Fruit fly (Drosophila melanogaster) whole organism, embryonic: ENCODE measurements around the gene CG5644.
A peak's percentile ranks its signal among the peaks of the same experiment; 100 is the strongest.

Experiments used
- B-H1 ChIP-seq: fragments of 200-800 bp; sonication (Bioruptor generic); IDR thresholded peaks from 3 replicates; pipeline ENCODE4 v1.3.6; 2022; ENCODE audit warnings: missing biosample characterization, missing genetic modification characterization
- BtbVII ChIP-seq: fragments of 200-800 bp; sonication (Bioruptor generic); optimal IDR thresholded peaks from 3 replicates; lab custom pipeline; 2017; ENCODE audit warnings: missing biosample characterization, mild to moderate bottlenecking, missing genetic modification characterization
- CG10543 ChIP-seq: fragments of 200-800 bp; sonication (Bioruptor generic); optimal IDR thresholded peaks from 3 replicates; lab custom pipeline; 2017; ENCODE audit warnings: missing biosample characterization, mild to moderate bottlenecking, missing genetic modification characterization, moderate library complexity
- CG12155 ChIP-seq: fragments of 200-800 bp; sonication (Bioruptor generic); optimal IDR thresholded peaks from 3 replicates; lab custom pipeline; 2016; ENCODE audit warnings: missing biosample characterization, missing genetic modification characterization
- CG12236 ChIP-seq: fragments of 200-800 bp; sonication (Bioruptor generic); optimal IDR thresholded peaks from 2 replicates; lab custom pipeline; 2016; ENCODE audit warnings: missing biosample characterization, missing genetic modification characterization
- CG12391 ChIP-seq: fragments of 200-800 bp; sonication (Bioruptor generic); optimal IDR thresholded peaks from 3 replicates; lab custom pipeline; 2018; ENCODE audit warnings: missing biosample characterization, mild to moderate bottlenecking, missing genetic modification characterization, moderate library complexity
- CG14667 ChIP-seq: fragments of 200-800 bp; sonication (Bioruptor generic); IDR thresholded peaks from 2 replicates; pipeline ENCODE4 v1.3.6; 2022; ENCODE audit warnings: missing biosample characterization, missing genetic modification characterization
- CG15073 ChIP-seq: fragments of 200-800 bp; sonication (Bioruptor generic); optimal IDR thresholded peaks from 2 replicates; lab custom pipeline; 2016; ENCODE audit warnings: missing biosample characterization, missing genetic modification characterization
- CG15696 ChIP-seq: fragments of 200-800 bp; sonication (Bioruptor generic); optimal IDR thresholded peaks from 2 replicates; lab custom pipeline; 2019; ENCODE audit warnings: missing biosample characterization, mild to moderate bottlenecking, missing genetic modification characterization, moderate library complexity
- CG17385 ChIP-seq: fragments of 200-800 bp; sonication (Bioruptor generic); optimal IDR thresholded peaks from 3 replicates; lab custom pipeline; 2018; ENCODE audit warnings: missing biosample characterization, mild to moderate bottlenecking, missing genetic modification characterization
- CG17829 ChIP-seq: fragments of 200-800 bp; optimal IDR thresholded peaks from 2 replicates; lab custom pipeline; 2019; ENCODE audit warnings: missing biosample characterization, mild to moderate bottlenecking, missing genetic modification characterization, moderate library complexity
- CG2120 ChIP-seq: fragments of 200-800 bp; sonication (Bioruptor generic); optimal IDR thresholded peaks from 3 replicates; lab custom pipeline; 2016; ENCODE audit warnings: missing biosample characterization, missing genetic modification characterization
- CG32767 ChIP-seq: fragments of 200-800 bp; sonication (Bioruptor generic); IDR thresholded peaks from 2 replicates; pipeline ENCODE4 v1.3.6; 2022; ENCODE audit warnings: missing biosample characterization, missing genetic modification characterization
- CG32772 ChIP-seq: fragments of 200-800 bp; sonication (Bioruptor generic); IDR thresholded peaks from 2 replicates; pipeline ENCODE4 v1.3.6; 2022; ENCODE audit warnings: missing biosample characterization, missing genetic modification characterization
- CG33557 ChIP-seq: fragments of 200-800 bp; sonication (Bioruptor generic); optimal IDR thresholded peaks from 2 replicates; lab custom pipeline; 2019; ENCODE audit warnings: missing biosample characterization, mild to moderate bottlenecking, missing genetic modification characterization, moderate library complexity
- CG3726 ChIP-seq: fragments of 200-800 bp; sonication (Bioruptor generic); IDR thresholded peaks from 3 replicates; pipeline ENCODE4, ENCODE4 v1.3.6; 2022; ENCODE audit warnings: missing biosample characterization, missing genetic modification characterization
- CG4424 ChIP-seq: fragments of 200-800 bp; sonication (Bioruptor generic); optimal IDR thresholded peaks from 3 replicates; lab custom pipeline; 2016; ENCODE audit warnings: missing biosample characterization, missing genetic modification characterization
- CG6272 ChIP-seq: fragments of 200-800 bp; sonication (Bioruptor generic); IDR thresholded peaks from 2 replicates; pipeline ENCODE4 v1.3.6; 2022; ENCODE audit warnings: missing biosample characterization, missing genetic modification characterization
- CG7839 ChIP-seq: fragments of 200-800 bp; sonication (Bioruptor generic); optimal IDR thresholded peaks from 3 replicates; lab custom pipeline; 2018; ENCODE audit warnings: missing biosample characterization, mild to moderate bottlenecking, missing genetic modification characterization, moderate library complexity
- CG7963 ChIP-seq: fragments of 200-800 bp; sonication (Bioruptor generic); IDR thresholded peaks from 3 replicates; pipeline ENCODE4 v1.3.6; 2022; ENCODE audit warnings: missing biosample characterization, missing genetic modification characterization; ENCODE audit not compliant: partially characterized antibody
- CG9932 ChIP-seq: fragments of 200-800 bp; sonication (Bioruptor generic); IDR thresholded peaks from 2 replicates; pipeline ENCODE4 v1.3.6; 2022; ENCODE audit warnings: missing biosample characterization, missing genetic modification characterization
- CkIIα-i1 ChIP-seq: fragments of 200-800 bp; sonication (Bioruptor generic); IDR thresholded peaks from 2 replicates; pipeline ENCODE4 v1.3.6; 2022; ENCODE audit warnings: missing biosample characterization, missing genetic modification characterization
- D19B ChIP-seq: fragments of 200-800 bp; sonication (Bioruptor generic); optimal IDR thresholded peaks from 2 replicates; lab custom pipeline; 2017; ENCODE audit warnings: missing biosample characterization, mild to moderate bottlenecking, missing genetic modification characterization
- Dek ChIP-seq: fragments of 200-800 bp; sonication (Bioruptor generic); optimal IDR thresholded peaks from 3 replicates; lab custom pipeline; 2019; ENCODE audit warnings: missing biosample characterization, mild to moderate bottlenecking, missing genetic modification characterization, moderate library complexity
- Dip2 ChIP-seq: fragments of 200-800 bp; sonication (Bioruptor generic); IDR thresholded peaks from 2 replicates; pipeline ENCODE4 v1.3.6; 2022; ENCODE audit warnings: missing biosample characterization, missing genetic modification characterization
- Dp ChIP-seq: fragments of 200-800 bp; sonication (Bioruptor generic); optimal IDR thresholded peaks from 2 replicates; lab custom pipeline; 2018; ENCODE audit warnings: missing biosample characterization, mild to moderate bottlenecking, missing genetic modification characterization, moderate library complexity
- HLH54F ChIP-seq: fragments of 200-800 bp; sonication (Bioruptor generic); optimal IDR thresholded peaks from 3 replicates; lab custom pipeline; 2016; ENCODE audit warnings: missing biosample characterization, missing genetic modification characterization
- Hey ChIP-seq: fragments of 200-800 bp; sonication (Bioruptor generic); optimal IDR thresholded peaks from 3 replicates; lab custom pipeline; 2018; ENCODE audit warnings: missing biosample characterization, mild to moderate bottlenecking, missing genetic modification characterization
- NC2α ChIP-seq: fragments of 200-800 bp; sonication (Bioruptor generic); optimal IDR thresholded peaks from 2 replicates; lab custom pipeline; 2016; ENCODE audit warnings: missing biosample characterization, missing genetic modification characterization
- Sox100B ChIP-seq: fragments of 200-800 bp; sonication (Bioruptor generic); optimal IDR thresholded peaks from 3 replicates; lab custom pipeline; 2018; ENCODE audit warnings: missing biosample characterization, mild to moderate bottlenecking, missing genetic modification characterization
- Sox102F ChIP-seq: fragments of 200-800 bp; sonication (Bioruptor generic); optimal IDR thresholded peaks from 2 replicates; lab custom pipeline; 2018; ENCODE audit warnings: missing biosample characterization, mild to moderate bottlenecking, missing genetic modification characterization, moderate library complexity
- Sry-δ ChIP-seq: fragments of 200-800 bp; sonication (Bioruptor generic); optimal IDR thresholded peaks from 2 replicates; lab custom pipeline; 2016; ENCODE audit warnings: missing biosample characterization, missing genetic modification characterization
- Vsx1 ChIP-seq: fragments of 200-800 bp; sonication (Bioruptor generic); optimal IDR thresholded peaks from 2 replicates; lab custom pipeline; 2017; ENCODE audit warnings: missing biosample characterization, mild to moderate bottlenecking, missing genetic modification characterization, missing genetic modification reagents
- ato ChIP-seq: fragments of 200-800 bp; sonication (Bioruptor generic); IDR thresholded peaks from 2 replicates; pipeline ENCODE4 v1.3.6; 2022; ENCODE audit warnings: missing biosample characterization, missing genetic modification characterization; ENCODE audit not compliant: partially characterized antibody
- chif ChIP-seq, 2 experiments: fragments of 200-800 bp; sonication (Bioruptor generic); optimal IDR thresholded peaks; 3 replicates each; lab custom pipeline; 2016; ENCODE audit warnings: missing biosample characterization in 2 of 2, missing genetic modification characterization in 2 of 2
- crol ChIP-seq: fragments of 200-800 bp; sonication (Bioruptor generic); IDR thresholded peaks from 2 replicates; pipeline ENCODE4 v1.3.6; 2022; ENCODE audit warnings: missing biosample characterization, missing genetic modification characterization
- dimm ChIP-seq: fragments of 200-800 bp; sonication (Bioruptor generic); IDR thresholded peaks from 2 replicates; pipeline ENCODE4 v1.3.6; 2022; ENCODE audit warnings: missing biosample characterization, missing genetic modification characterization
- fd102C ChIP-seq: fragments of 200-800 bp; sonication (Bioruptor generic); optimal IDR thresholded peaks from 2 replicates; lab custom pipeline; 2018; ENCODE audit warnings: missing biosample characterization, mild to moderate bottlenecking, missing genetic modification characterization, moderate library complexity
- fd64A ChIP-seq: fragments of 200-800 bp; sonication (Bioruptor generic); optimal IDR thresholded peaks from 3 replicates; lab custom pipeline; 2018; ENCODE audit warnings: missing biosample characterization, mild to moderate bottlenecking, missing genetic modification characterization
- gsb-n ChIP-seq: fragments of 200-800 bp; sonication (Bioruptor generic); optimal IDR thresholded peaks from 3 replicates; lab custom pipeline; 2018; ENCODE audit warnings: missing biosample characterization, mild to moderate bottlenecking, missing genetic modification characterization
- ham ChIP-seq: fragments of 200-800 bp; sonication (Bioruptor generic); IDR thresholded peaks from 2 replicates; pipeline ENCODE4 v1.3.6; 2022; ENCODE audit warnings: missing biosample characterization, missing genetic modification characterization
- hkb ChIP-seq, 2 experiments: fragments of 200-800 bp in 1 of 2; fragments of >200 bp in 1 of 2; sonication (Bioruptor generic) in 1 of 2; IDR thresholded peaks in 1 of 2; optimal IDR thresholded peaks in 1 of 2; 2 replicates each; pipeline versions ENCODE4 v1.3.6 to Lab custom; 2017 to 2022; ENCODE audit warnings: missing biosample characterization in 1 of 2, missing genetic modification characterization in 1 of 2
- ken ChIP-seq: fragments of 200-800 bp; sonication (Bioruptor generic); IDR thresholded peaks from 3 replicates; pipeline ENCODE4 v1.3.6; 2022; ENCODE audit warnings: missing biosample characterization, missing genetic modification characterization
- lab ChIP-seq: fragments of 200-800 bp; sonication (Bioruptor generic); optimal IDR thresholded peaks from 3 replicates; lab custom pipeline; 2017; ENCODE audit warnings: missing biosample characterization, missing genetic modification characterization, mild to moderate bottlenecking, moderate library complexity, missing genetic modification reagents
- peb ChIP-seq: fragments of 200-800 bp; sonication (Bioruptor generic); IDR thresholded peaks from 2 replicates; pipeline ENCODE4 v1.3.6; 2022; ENCODE audit warnings: missing biosample characterization, missing genetic modification characterization
- pita ChIP-seq: fragments of 200-800 bp; sonication (Bioruptor generic); optimal IDR thresholded peaks from 2 replicates; lab custom pipeline; 2017; ENCODE audit warnings: missing biosample characterization, mild to moderate bottlenecking, missing genetic modification characterization
- sim ChIP-seq: fragments of 200-800 bp; sonication (Bioruptor generic); IDR thresholded peaks from 2 replicates; pipeline ENCODE4 v1.3.6; 2022; ENCODE audit warnings: missing biosample characterization, missing genetic modification characterization
- slp2 ChIP-seq: fragments of 200-800 bp; sonication (Bioruptor generic); optimal IDR thresholded peaks from 2 replicates; lab custom pipeline; 2016; ENCODE audit warnings: missing biosample characterization, missing genetic modification characterization
- sr ChIP-seq: fragments of 200-800 bp; sonication (Bioruptor generic); IDR thresholded peaks from 3 replicates; pipeline ENCODE4 v1.3.6; 2022; ENCODE audit warnings: missing biosample characterization, missing genetic modification characterization
- ttk ChIP-seq: fragments of 200-800 bp; sonication (Bioruptor generic); IDR thresholded peaks from 2 replicates; pipeline ENCODE4 v2.1.2; 2022; ENCODE audit warnings: missing biosample characterization, missing genetic modification characterization
- twi ChIP-seq: fragments of 200-800 bp; optimal IDR thresholded peaks from 2 replicates; lab custom pipeline; 2019; ENCODE audit warnings: missing biosample characterization, mild to moderate bottlenecking, missing genetic modification characterization, moderate library complexity
- vvl ChIP-seq: fragments of 200-800 bp; sonication (Bioruptor generic); IDR thresholded peaks from 2 replicates; pipeline ENCODE4 v1.3.6; 2022; ENCODE audit warnings: missing biosample characterization, missing genetic modification characterization

The CG5644 gene

dm6 chr3L:8949823-8950222 is 29.9 kb downstream of the CG5644 start:
- TF ChIP-seq CG15696 (no peak), Sox102F (GFP tag; lab: Kevin White, UChicago) (no peak), CG4424 (GFP tag; lab: Kevin White, UChicago) (no peak), sim (GFP tag; lab: Robert Waterston, UW) (no peak), CG33557 (GFP tag; lab: Kevin White, UChicago) (no peak), chif (GFP tag; optimal IDR thresholded peaks at IDR 0.05; lab: Kevin White, UChicago) (no peak), crol (GFP tag; lab: Robert Waterston, UW) (peak; percentile 86), CG15073 (GFP tag; lab: Kevin White, UChicago) (no peak), CG7963 (GFP tag; lab: Robert Waterston, UW) (peak; percentile 16; the same call in 1 of the 3 replicates), vvl (GFP tag; lab: Robert Waterston, UW) (no peak), hkb (optimal IDR thresholded peaks at IDR 0.05; lab: Kevin White, UChicago) (no peak), hkb (GFP tag; IDR thresholded peaks at IDR 0.05; lab: Robert Waterston, UW) (no peak), twi (tag; lab: Kevin White, UChicago) (no peak), Dek (tag; lab: Kevin White, UChicago) (no peak), dimm (GFP tag; lab: Robert Waterston, UW) (no peak), slp2 (GFP tag; lab: Kevin White, UChicago) (no peak), CG7839 (tag; lab: Kevin White, UChicago) (no peak), CG3726 (GFP tag; lab: Robert Waterston, UW) (no peak), ttk (GFP tag; lab: Robert Waterston, UW) (no peak), CG9932 (GFP tag; lab: Robert Waterston, UW) (no peak), ham (GFP tag; lab: Robert Waterston, UW) (no peak), gsb-n (tag; lab: Kevin White, UChicago) (no peak), CG12155 (no peak), D19B (GFP tag; lab: Kevin White, UChicago) (no peak), Dp (GFP tag; lab: Kevin White, UChicago) (no peak), sr (GFP tag; lab: Robert Waterston, UW) (peak; percentile 79), fd64A (GFP tag; lab: Kevin White, UChicago) (no peak), CG10543 (GFP tag; lab: Kevin White, UChicago) (peak; percentile 5), Vsx1 (no peak), ken (no peak), CG12236 (GFP tag; lab: Kevin White, UChicago) (no peak), CG6272 (GFP tag; lab: Robert Waterston, UW) (no peak), lab (peak; percentile 54), Hey (tag; lab: Kevin White, UChicago) (peak; percentile 24), Dip2 (no peak), Sry-δ (GFP tag; lab: Kevin White, UChicago) (no peak), CG2120 (GFP tag; lab: Kevin White, UChicago) (no peak), HLH54F (GFP tag; lab: Kevin White, UChicago) (no peak), peb (GFP tag; lab: Robert Waterston, UW) (no peak), CG32772 (no peak), NC2α (GFP tag; lab: Kevin White, UChicago) (no peak), Sox100B (no peak), fd102C (no peak), CG32767 (GFP tag; lab: Robert Waterston, UW) (no peak), CkIIα-i1 (GFP tag; lab: Robert Waterston, UW) (no peak), B-H1 (GFP tag; lab: Robert Waterston, UW) (no peak), ato (GFP tag; lab: Robert Waterston, UW) (no peak), CG17829 (no peak), CG17385 (GFP tag; lab: Kevin White, UChicago) (no peak), CG14667 (GFP tag; lab: Robert Waterston, UW) (no peak), BtbVII (GFP tag; lab: Kevin White, UChicago) (no peak), pita (no peak), CG12391 (tag; lab: Kevin White, UChicago) (no peak)
